Worm (Caenorhabditis elegans) whole organism, L4/young adult: ENCODE measurements around the gene Y57G11C.51.

ENCODE experiments used
- W03F9.2 ChIP-seq: fragments of 150-350 bp; optimal IDR thresholded peaks from 2 replicates; lab custom pipeline; 2014; ENCODE audit warnings: missing biosample characterization, missing genetic modification characterization
- dao-5 ChIP-seq: sonication (generic microtip); optimal IDR thresholded peaks from 2 replicates; lab custom pipeline; 2016; ENCODE audit warnings: missing genotype, missing genetic modification characterization, moderate library complexity, missing compliant biosample characterization
- him-1 ChIP-seq: sonication (generic microtip); optimal IDR thresholded peaks from 2 replicates; lab custom pipeline; 2016; ENCODE audit warnings: missing genotype, missing genetic modification reagents, missing genetic modification characterization, missing compliant biosample characterization

DNA sequence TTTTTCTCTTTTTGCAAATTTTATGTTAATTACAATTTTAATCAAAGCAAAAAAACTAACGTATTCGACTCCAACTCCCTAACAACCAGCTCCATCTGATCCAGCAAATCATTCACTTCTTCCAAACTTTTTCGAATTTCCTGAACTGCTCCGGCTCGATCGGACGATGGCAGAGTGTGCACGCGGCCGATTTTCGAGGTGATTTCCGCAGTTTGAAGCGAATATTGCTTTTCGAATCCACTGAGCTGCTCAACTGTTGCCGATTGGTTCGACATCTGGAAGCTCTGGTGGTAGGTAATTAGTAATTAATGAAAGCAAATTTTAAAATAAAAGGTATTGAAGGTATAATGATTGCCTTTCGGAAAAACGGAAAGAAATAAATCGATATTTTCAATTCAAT is 8.0 kb downstream of the Y57G11C.51 start, which contains the start of gene vti-1:
- TF ChIP-seq him-1 (tag; lab: Kevin White, UChicago) (no peak), W03F9.2 (tag; lab: Kevin White, UChicago) (no peak), dao-5 (tag; lab: Kevin White, UChicago) (no peak)
